Worm (Caenorhabditis elegans): ENCODE data around the gene ttr-33.

The ttr-33 gene

DNA sequence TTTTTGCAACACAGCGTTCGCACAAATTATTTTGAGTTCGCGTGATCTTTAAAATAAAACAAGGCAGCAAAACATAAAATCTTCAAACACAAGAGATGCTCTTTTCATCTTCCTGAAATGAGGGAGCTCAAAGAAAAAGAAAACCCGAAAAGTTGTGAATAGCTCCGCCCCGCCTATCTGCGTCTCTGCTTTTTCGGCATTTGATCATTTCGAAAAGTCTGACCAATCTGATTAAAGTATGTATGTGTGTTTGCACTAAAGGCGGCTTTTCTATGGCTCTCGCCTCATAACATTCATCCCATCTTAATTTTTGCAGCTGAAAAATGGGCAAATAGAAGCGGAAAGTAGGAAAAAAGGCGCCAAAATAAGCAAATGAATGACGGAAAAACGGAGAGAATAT, 18.1 kb downstream of the ttr-33 start:
- no peak for TF ChIP-seq mab-9 (GFP tag; IDR thresholded peaks at IDR 0.05)
- TF ChIP-seq lir-3 (tag; optimal IDR thresholded peaks at IDR 0.05; ENCODE audit: poor library complexity), result no peak
- TF ChIP-seq fkh-8 (tag; optimal IDR thresholded peaks at IDR 0.05), result peak; percentile 9
- no peak for TF ChIP-seq zag-1 (tag; optimal IDR thresholded peaks at IDR 0.05)
- peak; percentile 68 for TF ChIP-seq fkh-10 (GFP tag; optimal IDR thresholded peaks at IDR 0.05)
- TF ChIP-seq ceh-82 (tag; optimal IDR thresholded peaks at IDR 0.05), result peak in 1 of 3 experiments; percentile 16
- TF ChIP-seq lin-14 (GFP tag; optimal IDR thresholded peaks at IDR 0.05), result peak; percentile 82
- no peak for TF ChIP-seq pax-3 (tag; optimal IDR thresholded peaks at IDR 0.05)
- no peak for TF ChIP-seq lsy-2 (tag; optimal IDR thresholded peaks at IDR 0.05)
- peak; percentile 3 for TF ChIP-seq nhr-71 (tag; optimal IDR thresholded peaks at IDR 0.05)

- peak; percentile 66 for TF ChIP-seq lin-14 (GFP tag; optimal IDR thresholded peaks at IDR 0.05)
- peak; percentile 22 for TF ChIP-seq ces-1 (GFP tag; optimal IDR thresholded peaks at IDR 0.05)
- no peak for TF ChIP-seq hpl-2 (GFP tag; optimal IDR thresholded peaks at IDR 0.05)
- peak; percentile 51 for TF ChIP-seq fkh-10 (GFP tag; optimal IDR thresholded peaks at IDR 0.05)
- TF ChIP-seq hlh-4 (tag; optimal IDR thresholded peaks at IDR 0.05), result no peak
These were observed 21.2 kb downstream of the ttr-33 start for ce11 chrV:7816486-7816885.

DNA sequence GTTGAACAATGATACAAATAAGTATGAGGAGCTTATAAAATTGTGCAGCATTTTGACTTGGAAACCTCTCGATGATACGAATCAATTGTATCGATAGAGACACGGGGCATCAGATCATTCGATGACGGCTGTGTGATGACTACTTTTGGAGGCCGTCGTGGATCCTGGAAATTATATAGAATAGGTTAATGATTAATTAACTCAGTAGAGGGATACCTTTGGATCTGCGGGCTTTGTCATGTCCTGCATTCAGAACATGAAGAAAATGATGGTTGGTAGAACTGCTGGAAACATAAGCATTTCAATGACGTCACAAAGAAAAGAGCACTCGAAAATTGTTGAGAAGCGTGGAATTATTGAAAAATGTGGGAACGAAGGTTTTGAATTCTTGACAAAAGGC, 23.1 kb downstream of the ttr-33 start, which contains the start of gene ZK742.6:
Gene ZK742.6, minus strand, starts transcription at position 342 of the 400 bp plus-strand sequence.
- TF ChIP-seq ceh-82 (tag; optimal IDR thresholded peaks at IDR 0.05), result no peak
- TF ChIP-seq sptf-1 (tag; optimal IDR thresholded peaks at IDR 0.05), result no peak
- no peak for TF ChIP-seq hlh-4 (tag; optimal IDR thresholded peaks at IDR 0.05)
- TF ChIP-seq pax-3 (tag; optimal IDR thresholded peaks at IDR 0.05), result no peak
- no peak for TF ChIP-seq mep-1 (tag; optimal IDR thresholded peaks at IDR 0.05)
- TF ChIP-seq lin-14 (GFP tag; optimal IDR thresholded peaks at IDR 0.05), result no peak
- TF ChIP-seq skn-1 (tag; optimal IDR thresholded peaks at IDR 0.05), result no peak
- TF ChIP-seq snu-23 (GFP tag; optimal IDR thresholded peaks at IDR 0.05), result no peak
- no peak for TF ChIP-seq C34B4.2 (tag; optimal IDR thresholded peaks at IDR 0.05)
- no peak for TF ChIP-seq aly-2 (tag; optimal IDR thresholded peaks at IDR 0.05)
- no peak for TF ChIP-seq F16B12.6 (tag; optimal IDR thresholded peaks at IDR 0.05)
- TF ChIP-seq ets-5 (GFP tag; IDR thresholded peaks at IDR 0.05), result no peak
- no peak for TF ChIP-seq nhr-20 (tag; optimal IDR thresholded peaks at IDR 0.05)
- no peak for TF ChIP-seq fos-1 (tag; optimal IDR thresholded peaks at IDR 0.05)
- TF ChIP-seq nhr-90 (tag; optimal IDR thresholded peaks at IDR 0.05; ENCODE audit: poor library complexity), result no peak
- no peak for TF ChIP-seq C04F5.9 (tag; optimal IDR thresholded peaks at IDR 0.05)
- no peak for TF ChIP-seq elt-3 (tag; optimal IDR thresholded peaks at IDR 0.05)
- no peak for TF ChIP-seq aha-1 (tag; optimal IDR thresholded peaks at IDR 0.05)

DNA sequence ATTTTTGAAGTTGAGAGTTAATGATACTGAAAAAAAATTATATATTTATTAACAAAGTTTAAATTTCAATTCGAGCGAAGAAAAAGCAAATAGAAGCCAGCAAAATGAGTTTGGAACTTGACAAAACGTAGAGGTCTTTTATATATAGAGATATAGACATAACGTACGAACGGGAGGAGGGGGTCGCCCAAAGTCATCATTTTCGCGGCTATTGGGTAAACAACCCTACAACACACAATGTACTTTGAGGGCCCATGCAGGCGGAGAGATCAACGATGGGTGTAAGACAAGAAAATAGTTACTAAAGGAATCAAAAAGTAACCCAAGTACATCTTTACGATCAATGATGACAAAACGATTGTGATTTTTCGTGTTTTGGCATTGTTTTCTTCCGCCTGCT, 26.0 kb downstream of the ttr-33 start, which contains the start of gene ZK742.4:
Gene ZK742.4, minus strand, starts transcription at position 35 of the 400 bp plus-strand sequence.
- peak; percentile 77 for TF ChIP-seq skn-1 (tag; optimal IDR thresholded peaks at IDR 0.05)
- peak; percentile 37 for TF ChIP-seq nhr-20 (tag; optimal IDR thresholded peaks at IDR 0.05)
- TF ChIP-seq lin-14 (GFP tag; optimal IDR thresholded peaks at IDR 0.05), result peak; percentile 29
- TF ChIP-seq snpc-4 (tag; optimal IDR thresholded peaks at IDR 0.05), result no peak

- no peak for TF ChIP-seq nhr-28 (tag; optimal IDR thresholded peaks at IDR 0.05)
- TF ChIP-seq mab-9 (GFP tag; IDR thresholded peaks at IDR 0.05), result no peak
- no peak for TF ChIP-seq egl-13 (tag; optimal IDR thresholded peaks at IDR 0.05)
- no peak for TF ChIP-seq lin-39 (tag; optimal IDR thresholded peaks at IDR 0.05)
- TF ChIP-seq lir-3 (tag; optimal IDR thresholded peaks at IDR 0.05; ENCODE audit: poor library complexity), result no peak
- no peak for TF ChIP-seq egl-27 (tag; optimal IDR thresholded peaks at IDR 0.05)
- TF ChIP-seq hpl-2 (GFP tag; optimal IDR thresholded peaks at IDR 0.05), result no peak
These were observed 27.1 kb downstream of the ttr-33 start for ce11 chrV:7810591-7810990.

All from whole organism, L1 larva.